Fruit fly (Drosophila melanogaster) whole organism, embryonic: Measurements from ENCODE around the gene Girdin.

ENCODE experiments used
- Blimp-1 ChIP-seq: fragments of 200-800 bp; sonication (Bioruptor generic); optimal IDR thresholded peaks from 3 replicates; lab custom pipeline; 2018; ENCODE audit warnings: missing biosample characterization, missing genetic modification characterization, mild to moderate bottlenecking, moderate library complexity, missing genetic modification reagents
- Bteb2 ChIP-seq: fragments of 200-800 bp; sonication (Bioruptor generic); optimal IDR thresholded peaks from 2 replicates; lab custom pipeline; 2016; ENCODE audit warnings: missing biosample characterization, missing genetic modification characterization
- CG12299 ChIP-seq: fragments of 200-800 bp; sonication (Bioruptor generic); optimal IDR thresholded peaks from 2 replicates; lab custom pipeline; 2018; ENCODE audit warnings: missing biosample characterization, mild to moderate bottlenecking, missing genetic modification characterization
- CG14667 ChIP-seq: fragments of 200-800 bp; sonication (Bioruptor generic); IDR thresholded peaks from 2 replicates; pipeline ENCODE4 v1.3.6; 2022; ENCODE audit warnings: missing biosample characterization, missing genetic modification characterization
- CG15073 ChIP-seq: fragments of 200-800 bp; sonication (Bioruptor generic); optimal IDR thresholded peaks from 2 replicates; lab custom pipeline; 2016; ENCODE audit warnings: missing biosample characterization, missing genetic modification characterization
- CG15269 ChIP-seq: fragments of 200-800 bp; sonication (Bioruptor generic); optimal IDR thresholded peaks from 2 replicates; lab custom pipeline; 2018; ENCODE audit warnings: missing biosample characterization, mild to moderate bottlenecking, missing genetic modification characterization, moderate library complexity
- CG15514 ChIP-seq: fragments of 200-800 bp; sonication (Bioruptor generic); optimal IDR thresholded peaks from 3 replicates; lab custom pipeline; 2017; ENCODE audit warnings: missing biosample characterization, missing genetic modification characterization, mild to moderate bottlenecking, moderate library complexity, missing genetic modification reagents
- CG17829 ChIP-seq: fragments of 200-800 bp; optimal IDR thresholded peaks from 2 replicates; lab custom pipeline; 2019; ENCODE audit warnings: missing biosample characterization, mild to moderate bottlenecking, missing genetic modification characterization, moderate library complexity
- CG1832 ChIP-seq: fragments of 200-800 bp; sonication (Bioruptor generic); optimal IDR thresholded peaks from 2 replicates; lab custom pipeline; 2017; ENCODE audit warnings: missing biosample characterization, mild to moderate bottlenecking, missing genetic modification characterization, inconsistent platforms
- CG18476 ChIP-seq: fragments of 200-800 bp; sonication (Bioruptor generic); optimal IDR thresholded peaks from 2 replicates; lab custom pipeline; 2016; ENCODE audit warnings: missing biosample characterization, mild to moderate bottlenecking, missing genetic modification characterization
- CG33213 ChIP-seq: fragments of 200-800 bp; sonication (Bioruptor generic); optimal IDR thresholded peaks from 3 replicates; lab custom pipeline; 2016; ENCODE audit warnings: missing biosample characterization, missing genetic modification characterization
- CG3995 ChIP-seq: fragments of 200-800 bp; sonication (Bioruptor generic); optimal IDR thresholded peaks from 3 replicates; lab custom pipeline; 2016; ENCODE audit warnings: missing biosample characterization, missing genetic modification characterization
- CG4360 ChIP-seq: fragments of 200-800 bp; sonication (Bioruptor generic); IDR thresholded peaks from 2 replicates; pipeline ENCODE4 v1.3.6; 2022; ENCODE audit warnings: missing biosample characterization, missing genetic modification characterization
- CG4424 ChIP-seq: fragments of 200-800 bp; sonication (Bioruptor generic); optimal IDR thresholded peaks from 3 replicates; lab custom pipeline; 2016; ENCODE audit warnings: missing biosample characterization, missing genetic modification characterization
- CG5180 ChIP-seq: fragments of 200-800 bp; sonication (Bioruptor generic); optimal IDR thresholded peaks from 3 replicates; lab custom pipeline; 2017; ENCODE audit warnings: missing biosample characterization, missing genetic modification characterization, mild to moderate bottlenecking, moderate library complexity, missing genetic modification reagents
- CG5953 ChIP-seq: fragments of 200-800 bp; sonication (Bioruptor generic); IDR thresholded peaks from 2 replicates; pipeline ENCODE4 v1.3.6; 2022; ENCODE audit warnings: missing biosample characterization, missing genetic modification characterization
- CG6683 ChIP-seq: fragments of 200-800 bp; sonication (Bioruptor generic); optimal IDR thresholded peaks from 2 replicates; lab custom pipeline; 2017; ENCODE audit warnings: missing biosample characterization, mild to moderate bottlenecking, missing genetic modification characterization, missing genetic modification reagents
- CG6765 ChIP-seq: fragments of 200-800 bp; sonication (Bioruptor generic); optimal IDR thresholded peaks from 3 replicates; lab custom pipeline; 2017; ENCODE audit warnings: missing biosample characterization, mild to moderate bottlenecking, missing genetic modification characterization
- CG6813 ChIP-seq: fragments of 200-800 bp; sonication (Bioruptor generic); optimal IDR thresholded peaks from 2 replicates; lab custom pipeline; 2017; ENCODE audit warnings: missing biosample characterization, missing genetic modification characterization, mild to moderate bottlenecking, moderate library complexity, missing genetic modification reagents
- CG8290 ChIP-seq, 3 experiments: fragments of 200-800 bp; sonication (Bioruptor generic); optimal IDR thresholded peaks; 2 replicates each; lab custom pipeline; 2016 to 2019; ENCODE audit warnings: missing biosample characterization in 3 of 3, missing genetic modification characterization in 3 of 3, mild to moderate bottlenecking in 2 of 3, moderate library complexity in 1 of 3
- CG8478 ChIP-seq: fragments of >200 bp; optimal IDR thresholded peaks from 2 replicates; lab custom pipeline; 2018
- CG9215 ChIP-seq: fragments of 200-800 bp; sonication (Bioruptor generic); IDR thresholded peaks from 2 replicates; pipeline ENCODE4 v1.3.6; 2022; ENCODE audit warnings: missing biosample characterization, missing genetic modification characterization
- CkIIα-i1 ChIP-seq: fragments of 200-800 bp; sonication (Bioruptor generic); IDR thresholded peaks from 2 replicates; pipeline ENCODE4 v1.3.6; 2022; ENCODE audit warnings: missing biosample characterization, missing genetic modification characterization
- Elba2 ChIP-seq: fragments of 200-800 bp; sonication (Bioruptor generic); optimal IDR thresholded peaks from 3 replicates; lab custom pipeline; 2016; ENCODE audit warnings: missing biosample characterization, missing genetic modification characterization
- Ets65A ChIP-seq: fragments of 200-800 bp; sonication (Bioruptor generic); peaks from one replicate; lab custom pipeline; 2016; ENCODE audit warnings: missing biosample characterization, missing genetic modification characterization
- HLH4C ChIP-seq: fragments of 200-800 bp; sonication (Bioruptor generic); IDR thresholded peaks from 3 replicates; pipeline ENCODE4 v1.3.6; 2022; ENCODE audit warnings: missing biosample characterization, missing genetic modification characterization; ENCODE audit not compliant: partially characterized antibody
- Jarid2 ChIP-seq: fragments of 200-800 bp; sonication (Bioruptor generic); optimal IDR thresholded peaks from 3 replicates; lab custom pipeline; 2017; ENCODE audit warnings: mild to moderate bottlenecking, missing biosample characterization, missing genetic modification reagents, missing genetic modification characterization
- Xrp1 ChIP-seq: fragments of 200-800 bp; sonication (Bioruptor generic); IDR thresholded peaks from 2 replicates; pipeline ENCODE4 v1.3.6; 2022; ENCODE audit warnings: missing biosample characterization, missing genetic modification characterization
- ase ChIP-seq: fragments of 200-800 bp; sonication (Bioruptor generic); IDR thresholded peaks from 3 replicates; pipeline ENCODE4 v1.3.6; 2022; ENCODE audit warnings: missing biosample characterization, missing genetic modification characterization
- ato ChIP-seq: fragments of 200-800 bp; sonication (Bioruptor generic); IDR thresholded peaks from 2 replicates; pipeline ENCODE4 v1.3.6; 2022; ENCODE audit warnings: missing biosample characterization, missing genetic modification characterization; ENCODE audit not compliant: partially characterized antibody
- bowl ChIP-seq: fragments of 200-800 bp; sonication (Bioruptor generic); IDR thresholded peaks from 2 replicates; pipeline ENCODE4 v1.3.6; 2022; ENCODE audit warnings: missing biosample characterization, missing genetic modification characterization
- ci ChIP-seq: fragments of 200-800 bp; sonication (Bioruptor generic); IDR thresholded peaks from 3 replicates; pipeline ENCODE4 v1.3.6; 2022; ENCODE audit warnings: missing biosample characterization, missing genetic modification characterization
- danr ChIP-seq: fragments of 200-800 bp; sonication (Bioruptor generic); IDR thresholded peaks from 2 replicates; pipeline ENCODE4 v1.3.6; 2022; ENCODE audit warnings: missing biosample characterization, missing genetic modification characterization
- dimm ChIP-seq: fragments of 200-800 bp; sonication (Bioruptor generic); IDR thresholded peaks from 2 replicates; pipeline ENCODE4 v1.3.6; 2022; ENCODE audit warnings: missing biosample characterization, missing genetic modification characterization
- dmrt11E ChIP-seq: fragments of 200-800 bp; sonication (Bioruptor generic); optimal IDR thresholded peaks from 3 replicates; lab custom pipeline; 2018; ENCODE audit warnings: missing biosample characterization, mild to moderate bottlenecking, missing genetic modification characterization, moderate library complexity
- ems ChIP-seq: fragments of 200-800 bp; sonication (Bioruptor generic); optimal IDR thresholded peaks from 3 replicates; lab custom pipeline; 2016; ENCODE audit warnings: missing biosample characterization, missing genetic modification characterization
- fd96Cb ChIP-seq: fragments of 200-800 bp; sonication (Bioruptor generic); optimal IDR thresholded peaks from 2 replicates; lab custom pipeline; 2018; ENCODE audit warnings: missing biosample characterization, mild to moderate bottlenecking, missing genetic modification characterization, moderate library complexity
- jing ChIP-seq: fragments of 200-800 bp; sonication (Bioruptor generic); optimal IDR thresholded peaks from 2 replicates; lab custom pipeline; 2018; ENCODE audit warnings: missing biosample characterization, mild to moderate bottlenecking, missing genetic modification characterization
- mld ChIP-seq: fragments of 200-800 bp; sonication (Bioruptor generic); IDR thresholded peaks from 3 replicates; pipeline ENCODE4 v1.3.6; 2022; ENCODE audit warnings: missing biosample characterization, missing genetic modification characterization; ENCODE audit not compliant: partially characterized antibody
- nau ChIP-seq: fragments of 200-800 bp; sonication (Bioruptor generic); optimal IDR thresholded peaks from 3 replicates; lab custom pipeline; 2017; ENCODE audit warnings: missing biosample characterization, mild to moderate bottlenecking, missing genetic modification characterization, missing genetic modification reagents
- nerfin-1 ChIP-seq: fragments of 200-800 bp; sonication (Bioruptor generic); optimal IDR thresholded peaks from 3 replicates; lab custom pipeline; 2019; ENCODE audit warnings: missing biosample characterization, mild to moderate bottlenecking, missing genetic modification characterization, moderate library complexity
- nerfin-2 ChIP-seq: fragments of 200-800 bp; sonication (Bioruptor generic); IDR thresholded peaks from 2 replicates; pipeline ENCODE4 v1.3.6; 2022; ENCODE audit warnings: missing biosample characterization, missing genetic modification characterization; ENCODE audit not compliant: partially characterized antibody
- nmo ChIP-seq: fragments of 200-800 bp; sonication (Bioruptor generic); optimal IDR thresholded peaks from 2 replicates; lab custom pipeline; 2018; ENCODE audit warnings: missing biosample characterization, mild to moderate bottlenecking, missing genetic modification characterization, moderate library complexity
- onecut ChIP-seq: fragments of 200-800 bp; sonication (Bioruptor generic); IDR thresholded peaks from 2 replicates; pipeline ENCODE4 v1.3.6; 2022; ENCODE audit warnings: missing biosample characterization, missing genetic modification characterization
- peb ChIP-seq: fragments of 200-800 bp; sonication (Bioruptor generic); IDR thresholded peaks from 2 replicates; pipeline ENCODE4 v1.3.6; 2022; ENCODE audit warnings: missing biosample characterization, missing genetic modification characterization
- pum ChIP-seq: fragments of 200-800 bp; sonication (Bioruptor generic); optimal IDR thresholded peaks from 2 replicates; lab custom pipeline; 2016; ENCODE audit warnings: missing biosample characterization, missing genetic modification characterization
- slou ChIP-seq: fragments of 200-800 bp; sonication (Bioruptor generic); optimal IDR thresholded peaks from 3 replicates; lab custom pipeline; 2016; ENCODE audit warnings: missing biosample characterization, missing genetic modification characterization
- sna ChIP-seq: fragments of 200-800 bp; sonication (Bioruptor generic); IDR thresholded peaks from 2 replicates; pipeline ENCODE4 v1.3.6; 2022; ENCODE audit warnings: missing biosample characterization, missing genetic modification characterization; ENCODE audit not compliant: partially characterized antibody
- tio ChIP-seq: fragments of 200-800 bp; sonication (Bioruptor generic); optimal IDR thresholded peaks from 2 replicates; lab custom pipeline; 2017; ENCODE audit warnings: missing biosample characterization, missing genetic modification characterization, inconsistent platforms
- vnd ChIP-seq: fragments of 200-800 bp; sonication (Bioruptor generic); IDR thresholded peaks from 3 replicates; pipeline ENCODE4 v1.3.6; 2022; ENCODE audit warnings: missing biosample characterization, missing genetic modification characterization; ENCODE audit not compliant: partially characterized antibody

The Girdin gene

DNA sequence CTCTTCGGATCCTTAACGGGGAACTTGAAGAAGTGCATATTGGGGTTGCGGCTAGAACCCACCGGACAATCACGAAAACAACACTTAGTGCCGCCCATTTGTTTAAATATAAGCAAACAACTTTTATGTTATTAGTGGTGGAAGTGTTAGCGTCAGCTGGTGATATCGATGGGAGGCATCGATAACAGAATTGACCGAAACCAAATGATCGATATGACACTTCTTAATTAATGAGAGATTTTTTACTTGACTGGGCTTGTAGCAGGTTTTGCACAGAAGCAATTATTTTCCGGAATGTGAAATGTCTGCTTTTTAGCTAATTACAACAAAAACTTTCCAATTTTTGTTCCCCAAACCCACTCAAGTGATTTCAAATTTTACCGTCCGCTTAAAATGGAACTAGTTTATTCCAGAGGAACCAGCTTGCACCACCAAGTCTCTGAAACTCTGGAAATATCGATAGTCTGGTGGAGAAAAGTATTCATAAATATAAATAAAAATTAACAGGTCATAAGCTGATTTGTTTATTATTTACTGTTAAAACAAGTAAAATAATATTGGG, 13.7 kb downstream of the Girdin start, which contains the start of gene CG14965 (continued):
- TF ChIP-seq onecut (GFP tag; lab: Robert Waterston, UW) (no peak), ato (GFP tag; lab: Robert Waterston, UW) (peak; percentile 75), nmo (GFP tag; lab: Kevin White, UChicago) (no peak), dmrt11E (tag; lab: Kevin White, UChicago) (no peak), CG15269 (tag; lab: Kevin White, UChicago) (no peak), CG17829 (no peak), CG18476 (no peak), dimm (GFP tag; lab: Robert Waterston, UW) (no peak), nerfin-1 (no peak), CkIIα-i1 (no peak), jing (GFP tag; lab: Kevin White, UChicago) (no peak), CG12299 (tag; lab: Kevin White, UChicago) (no peak), Bteb2 (GFP tag; lab: Kevin White, UChicago) (no peak), nerfin-2 (GFP tag; lab: Robert Waterston, UW) (peak; percentile 90), Jarid2 (GFP tag; lab: Kevin White, UChicago) (no peak), CG8478 (lab: Kevin White, UChicago) (no peak), nau (GFP tag; lab: Kevin White, UChicago) (no peak), Blimp-1 (GFP tag; lab: Kevin White, UChicago) (no peak), danr (GFP tag; lab: Robert Waterston, UW) (no peak), CG15073 (no peak), pum (GFP tag; lab: Kevin White, UChicago) (no peak), CG3995 (no peak), CG6765 (GFP tag; lab: Kevin White, UChicago) (no peak), CG15514 (GFP tag; lab: Kevin White, UChicago) (peak; percentile 99), tio (no peak), CG4424 (no peak), mld (GFP tag; lab: Robert Waterston, UW) (peak; percentile 75; the same call in 2 of the 3 replicates), CG1832 (GFP tag; lab: Kevin White, UChicago) (no peak), CG4360 (no peak), fd96Cb (tag; lab: Kevin White, UChicago) (no peak), CG14667 (GFP tag; lab: Robert Waterston, UW) (no peak), ci (GFP tag; lab: Robert Waterston, UW) (no peak), CG6813 (GFP tag; lab: Kevin White, UChicago) (no peak), CG5953 (GFP tag; lab: Robert Waterston, UW) (no peak), vnd (GFP tag; lab: Robert Waterston, UW) (peak; percentile 87), Ets65A (GFP tag; lab: Kevin White, UChicago) (peak; percentile 73), ase (no peak), ems (GFP tag; lab: Kevin White, UChicago) (no peak), bowl (no peak), Elba2 (GFP tag; lab: Kevin White, UChicago) (no peak), CG6683 (GFP tag; lab: Kevin White, UChicago) (no peak), CG9215 (GFP tag; lab: Robert Waterston, UW) (no peak), Xrp1 (GFP tag; lab: Robert Waterston, UW) (no peak), peb (GFP tag; lab: Robert Waterston, UW) (no peak), CG5180 (GFP tag; lab: Kevin White, UChicago) (no peak), CG8290 (GFP tag; optimal IDR thresholded peaks at IDR 0.05; lab: Kevin White, UChicago) (no peak), CG8290 (tag; optimal IDR thresholded peaks at IDR 0.05; lab: Kevin White, UChicago) (no peak), CG33213 (GFP tag; lab: Kevin White, UChicago) (no peak), sna (GFP tag; lab: Robert Waterston, UW) (peak; percentile 95), slou (GFP tag; lab: Kevin White, UChicago) (no peak), HLH4C (GFP tag; lab: Robert Waterston, UW) (peak; percentile 91)
